Fruit fly (Drosophila melanogaster): Measurements from ENCODE around the gene Ilp7.

The Ilp7 gene

dm6 chrX:3672095-3672995 lies 4.9 kb downstream of the Ilp7 start:
- TF ChIP-seq CG8632 (GFP tag; optimal IDR thresholded peaks at IDR 0.05) (no peak), CG4318 (GFP tag; optimal IDR thresholded peaks at IDR 0.05) (no peak), OdsH (GFP tag; optimal IDR thresholded peaks at IDR 0.05) (peak; percentile 7), CG11762 (GFP tag; optimal IDR thresholded peaks at IDR 0.05; ENCODE audit: insufficient read depth) (no peak), Sox102F (GFP tag; optimal IDR thresholded peaks at IDR 0.05) (peak; percentile 23), CG6854 (GFP tag; optimal IDR thresholded peaks at IDR 0.05) (peak; percentile 57), Sox14 (GFP tag; optimal IDR thresholded peaks at IDR 0.05) (peak; percentile 36), achi (GFP tag; optimal IDR thresholded peaks at IDR 0.05) (peak; percentile 41), fd85E (GFP tag; optimal IDR thresholded peaks at IDR 0.05) (peak; percentile 4), CG11294 (GFP tag; IDR thresholded peaks at IDR 0.05) (peak; percentile 42), esn (GFP tag; optimal IDR thresholded peaks at IDR 0.05) (peak; percentile 64), dac (GFP tag; optimal IDR thresholded peaks at IDR 0.05) (peak; percentile 35), CG31627 (GFP tag; optimal IDR thresholded peaks at IDR 0.05) (peak; percentile 47), Ets21C (GFP tag; optimal IDR thresholded peaks at IDR 0.05) (peak; percentile 27), eg (GFP tag; IDR thresholded peaks at IDR 0.05) (peak; percentile 82), vri (GFP tag; optimal IDR thresholded peaks at IDR 0.05) (peak; percentile 52), Smox (GFP tag; optimal IDR thresholded peaks at IDR 0.05) (peak; percentile 23), CG6276 (GFP tag; optimal IDR thresholded peaks at IDR 0.05) (peak; percentile 19), ss (GFP tag; optimal IDR thresholded peaks at IDR 0.05) (peak; percentile 73 to 81), CG32006 (GFP tag; optimal IDR thresholded peaks at IDR 0.05) (peak; percentile 58), CG6163 (GFP tag; IDR thresholded peaks at IDR 0.05) (peak; percentile 68), spab (GFP tag; optimal IDR thresholded peaks at IDR 0.05) (no peak), CG8319 (GFP tag; optimal IDR thresholded peaks at IDR 0.05) (no peak), Ets96B (tag; optimal IDR thresholded peaks at IDR 0.05) (no peak), cyc (GFP tag; optimal IDR thresholded peaks at IDR 0.05) (peak; percentile 44), lz (GFP tag; optimal IDR thresholded peaks at IDR 0.05) (peak; percentile 46), Eip78C (GFP tag) (peak; percentile 77), CG3919 (GFP tag; optimal IDR thresholded peaks at IDR 0.05) (peak; percentile 16), CG8119 (GFP tag; IDR thresholded peaks at IDR 0.05) (peak; percentile 63), CG15336 (GFP tag; IDR thresholded peaks at IDR 0.05) (peak; percentile 56; the same call in 1 of the 2 replicates), CG16779 (tag; optimal IDR thresholded peaks at IDR 0.05) (peak; percentile 19), svp (GFP tag) (peak; percentile 57), pdm3 (GFP tag; optimal IDR thresholded peaks at IDR 0.05) (peak; percentile 24), Eip75B (GFP tag; optimal IDR thresholded peaks at IDR 0.05) (no peak), Hr4 (GFP tag; optimal IDR thresholded peaks at IDR 0.05) (peak; percentile 61), CG6808 (GFP tag; optimal IDR thresholded peaks at IDR 0.05) (peak; percentile 64), CG11902 (GFP tag; optimal IDR thresholded peaks at IDR 0.05) (no peak), fkh (GFP tag; optimal IDR thresholded peaks at IDR 0.05) (peak; percentile 48), CG10631 (GFP tag; optimal IDR thresholded peaks at IDR 0.05) (peak; percentile 33), dsx (GFP tag; optimal IDR thresholded peaks at IDR 0.05; ENCODE audit: poor library complexity, severe bottlenecking) (peak; percentile 37), CG1621 (tag; optimal IDR thresholded peaks at IDR 0.05) (no peak), net (GFP tag; optimal IDR thresholded peaks at IDR 0.05) (no peak), CG7368 (GFP tag; optimal IDR thresholded peaks at IDR 0.05) (no peak), Gug (GFP tag; IDR thresholded peaks at IDR 0.05) (peak; percentile 23; the same call in 1 of the 2 replicates), topi (GFP tag; optimal IDR thresholded peaks at IDR 0.05) (peak; percentile 18), Hr39 (GFP tag; optimal IDR thresholded peaks at IDR 0.05) (peak; percentile 61), Sox15 (GFP tag; optimal IDR thresholded peaks at IDR 0.05) (no peak), Met (GFP tag; optimal IDR thresholded peaks at IDR 0.05) (peak; percentile 52), Eip93F (GFP tag; optimal IDR thresholded peaks at IDR 0.05) (peak; percentile 73)
